Worm (Caenorhabditis elegans) whole organism, early embryonic: ENCODE results near the gene Y11D7A.8.

Experiments used
- B0310.2 ChIP-seq: sonication (generic microtip); optimal IDR thresholded peaks from 2 replicates; lab custom pipeline; 2016; ENCODE audit warnings: mild to moderate bottlenecking, missing genetic modification characterization, missing compliant biosample characterization
- F13C5.2 ChIP-seq: sonication (generic microtip); optimal IDR thresholded peaks from 2 replicates; lab custom pipeline; 2017; ENCODE audit warnings: mild to moderate bottlenecking, missing genetic modification characterization, inconsistent platforms, missing compliant biosample characterization
- aly-1 ChIP-seq: sonication (generic microtip); optimal IDR thresholded peaks from 2 replicates; lab custom pipeline; 2016; ENCODE audit warnings: missing genetic modification characterization, missing compliant biosample characterization
- ama-1 ChIP-seq: fragments of 150-350 bp; optimal IDR thresholded peaks from 2 replicates; lab custom pipeline; 2014
- ceh-13 ChIP-seq: fragments of 200-800 bp; sonication (Bioruptor generic); optimal IDR thresholded peaks from 2 replicates; lab custom pipeline; 2018; ENCODE audit warnings: mild to moderate bottlenecking, missing genetic modification characterization, missing compliant biosample characterization
- ceh-36 ChIP-seq: sonication (generic microtip); optimal IDR thresholded peaks from 2 replicates; lab custom pipeline; 2016; ENCODE audit warnings: missing genetic modification characterization, inconsistent platforms, missing compliant biosample characterization
- ets-7 ChIP-seq: sonication (generic microtip); optimal IDR thresholded peaks from 2 replicates; lab custom pipeline; 2016; ENCODE audit warnings: missing genotype, missing genetic modification characterization, missing compliant biosample characterization
- flt-1 ChIP-seq: fragments of 200-800 bp; sonication (Bioruptor generic); IDR thresholded peaks from 2 replicates; pipeline ENCODE4 v1.3.6; 2022; ENCODE audit warnings: missing genetic modification characterization, missing compliant biosample characterization
- hmbx-1 ChIP-seq: sonication (generic microtip); optimal IDR thresholded peaks from 2 replicates; lab custom pipeline; 2016; ENCODE audit warnings: mild to moderate bottlenecking, missing genetic modification characterization, missing compliant biosample characterization
- hmg-4 ChIP-seq: fragments of 200-800 bp; sonication (Bioruptor generic); optimal IDR thresholded peaks from 2 replicates; lab custom pipeline; 2018; ENCODE audit warnings: mild to moderate bottlenecking, missing genetic modification characterization, missing compliant biosample characterization
- hnd-1 ChIP-seq: sonication (generic microtip); optimal IDR thresholded peaks from 2 replicates; lab custom pipeline; 2016; ENCODE audit warnings: missing genetic modification characterization, missing compliant biosample characterization
- pes-1 ChIP-seq: fragments of 200-800 bp; sonication (Bioruptor generic); IDR thresholded peaks from 2 replicates; pipeline ENCODE4 v1.3.6; 2022; ENCODE audit warnings: missing genetic modification reagents, missing genetic modification characterization, missing compliant biosample characterization
- scrt-1 ChIP-seq: fragments of 200-800 bp; sonication (Bioruptor generic); IDR thresholded peaks from 2 replicates; pipeline ENCODE4 v1.3.6; 2022; ENCODE audit warnings: missing genetic modification characterization, missing compliant biosample characterization
- sea-1 ChIP-seq: fragments of 200-800 bp; sonication (Bioruptor generic); conservative IDR thresholded peaks from 2 replicates; pipeline ENCODE4 v1.3.6; 2022; ENCODE audit warnings: missing genetic modification characterization, missing compliant biosample characterization
- tbx-11 ChIP-seq: fragments of 200-800 bp; sonication (Bioruptor generic); IDR thresholded peaks from 2 replicates; pipeline ENCODE4 v1.3.6; 2022; ENCODE audit warnings: missing genetic modification characterization, missing compliant biosample characterization
- tbx-37 ChIP-seq: fragments of 200-800 bp; sonication (Bioruptor generic); conservative IDR thresholded peaks from 2 replicates; pipeline ENCODE4 v1.3.6; 2022; ENCODE audit warnings: missing genetic modification reagents, missing genetic modification characterization, missing compliant biosample characterization
- tra-4 ChIP-seq: sonication (generic microtip); optimal IDR thresholded peaks from 2 replicates; lab custom pipeline; 2017; ENCODE audit warnings: missing genetic modification characterization, missing compliant biosample characterization

Y11D7A.8 gene

DNA sequence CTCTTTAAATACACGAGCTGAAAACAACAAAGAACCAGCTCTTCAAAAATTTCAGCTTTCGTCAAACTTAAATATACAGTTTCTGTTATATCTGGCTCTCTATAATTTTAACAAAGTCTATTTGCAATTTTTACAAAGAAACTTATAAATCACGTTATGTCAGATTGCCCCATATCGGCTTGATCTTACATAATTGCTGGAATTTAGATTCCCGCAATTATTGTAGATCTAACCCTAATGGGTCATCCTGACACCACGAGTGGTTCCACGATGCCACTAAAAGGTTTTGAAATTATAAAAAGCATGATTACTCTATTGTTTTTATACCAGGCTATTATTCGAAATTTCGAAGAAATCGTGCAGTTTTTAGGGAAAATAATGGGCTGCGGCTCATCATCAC is at the start of gene Y11D7A.8:
TSS of gene Y11D7A.8 (plus strand) at position 301 of the 400 bp plus-strand sequence.
- TF ChIP-seq hnd-1 (tag; lab: Kevin White, UChicago) (no peak), pes-1 (GFP tag; lab: Robert Waterston, UW) (no peak), hmbx-1 (tag; lab: Kevin White, UChicago) (no peak), aly-1 (tag; lab: Kevin White, UChicago) (no peak), B0310.2 (tag; lab: Kevin White, UChicago) (no peak), flt-1 (GFP tag; lab: Robert Waterston, UW) (no peak), scrt-1 (GFP tag; lab: Robert Waterston, UW) (no peak), tra-4 (tag; lab: Kevin White, UChicago) (no peak), ceh-13 (GFP tag; lab: Kevin White, UChicago) (no peak), F13C5.2 (no peak), ets-7 (no peak), ama-1 (no peak), ceh-36 (tag; lab: Kevin White, UChicago) (no peak), tbx-37 (GFP tag; lab: Robert Waterston, UW) (no peak), hmg-4 (GFP tag; lab: Kevin White, UChicago) (no peak), tbx-11 (GFP tag; lab: Robert Waterston, UW) (no peak), sea-1 (GFP tag; lab: Robert Waterston, UW) (no peak)

DNA sequence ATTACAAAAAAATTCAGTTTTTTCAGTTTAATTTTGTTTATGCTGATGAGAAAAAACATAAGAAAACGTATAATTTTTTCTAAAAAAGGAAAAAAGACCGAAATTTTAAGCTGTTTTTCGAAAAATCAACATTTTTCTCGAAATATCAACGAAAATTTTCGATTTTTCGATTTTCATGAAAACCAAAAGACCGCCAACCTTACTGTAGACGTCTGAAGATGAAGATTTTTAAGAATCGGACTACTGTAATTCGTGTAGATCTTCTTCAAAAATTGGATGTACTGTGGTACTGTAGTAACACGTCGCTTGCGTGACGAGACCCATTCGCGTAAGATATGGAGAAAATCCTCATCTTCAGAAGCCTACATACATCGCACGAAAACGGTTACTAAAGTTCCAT is 40.3 kb upstream of the Y11D7A.8 start:
- TF ChIP-seq flt-1 (GFP tag; lab: Robert Waterston, UW) (no peak), F13C5.2 (no peak), ceh-36 (tag; lab: Kevin White, UChicago) (no peak), ceh-13 (GFP tag; lab: Kevin White, UChicago) (no peak), sea-1 (GFP tag; lab: Robert Waterston, UW) (no peak), pes-1 (GFP tag; lab: Robert Waterston, UW) (no peak), scrt-1 (GFP tag; lab: Robert Waterston, UW) (no peak), tbx-37 (GFP tag; lab: Robert Waterston, UW) (no peak), ama-1 (no peak), hmg-4 (GFP tag; lab: Kevin White, UChicago) (no peak), B0310.2 (tag; lab: Kevin White, UChicago) (no peak), hmbx-1 (tag; lab: Kevin White, UChicago) (no peak), hnd-1 (tag; lab: Kevin White, UChicago) (no peak), tbx-11 (GFP tag; lab: Robert Waterston, UW) (no peak)

- TF ChIP-seq sea-1 (GFP tag; lab: Robert Waterston, UW) (no peak), ets-7 (no peak), hmg-4 (GFP tag; lab: Kevin White, UChicago) (no peak)
Observed at ce11 chrIV:9212121-9212520, 39.1 kb upstream of the Y11D7A.8 start, which contains the start of gene C46C2.6. Gene C46C2.6 (plus strand): TSS chrIV:9212421.

ce11 chrIV:9214823-9215222 is 36.4 kb upstream of the Y11D7A.8 start:
- no peak for TF ChIP-seq sea-1 (GFP tag; lab: Robert Waterston, UW)
- no peak for TF ChIP-seq hmg-4 (GFP tag; lab: Kevin White, UChicago)
- no peak for TF ChIP-seq hnd-1 (tag; lab: Kevin White, UChicago)
- TF ChIP-seq B0310.2 (tag; lab: Kevin White, UChicago): no peak
- TF ChIP-seq ceh-13 (GFP tag; lab: Kevin White, UChicago): no peak
- no peak for TF ChIP-seq scrt-1 (GFP tag; lab: Robert Waterston, UW)

- TF ChIP-seq tra-4 (tag; lab: Kevin White, UChicago) (no peak), scrt-1 (GFP tag; lab: Robert Waterston, UW) (no peak), tbx-37 (GFP tag; lab: Robert Waterston, UW) (no peak), flt-1 (GFP tag; lab: Robert Waterston, UW) (no peak), F13C5.2 (no peak), ets-7 (no peak), ceh-13 (GFP tag; lab: Kevin White, UChicago) (no peak)
Observed at ce11 chrIV:9215824-9216223, 35.4 kb upstream of the Y11D7A.8 start.

DNA sequence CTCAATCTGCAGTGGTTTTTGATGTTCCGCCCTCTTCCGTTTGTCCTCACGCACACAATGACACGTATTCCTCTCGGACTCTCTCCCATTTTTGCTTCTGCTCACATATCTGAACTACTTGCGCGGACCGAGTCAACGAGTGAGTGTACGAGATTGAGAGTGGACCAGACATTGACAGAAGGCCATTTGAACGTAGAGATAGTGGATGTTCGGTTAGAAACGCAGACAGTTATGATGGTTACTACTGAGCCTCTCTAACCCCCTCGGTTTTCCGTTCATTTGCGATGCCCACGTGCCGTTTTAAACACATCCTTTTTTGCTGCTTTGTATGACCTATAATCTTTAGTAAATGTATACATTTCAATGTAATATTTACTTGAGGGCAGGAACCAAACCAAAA is 34.7 kb upstream of the Y11D7A.8 start:
- TF ChIP-seq ceh-13 (GFP tag; lab: Kevin White, UChicago): no peak
- peak; percentile 56 for TF ChIP-seq hmg-4 (GFP tag; lab: Kevin White, UChicago)
- TF ChIP-seq ets-7: peak; percentile 11

DNA sequence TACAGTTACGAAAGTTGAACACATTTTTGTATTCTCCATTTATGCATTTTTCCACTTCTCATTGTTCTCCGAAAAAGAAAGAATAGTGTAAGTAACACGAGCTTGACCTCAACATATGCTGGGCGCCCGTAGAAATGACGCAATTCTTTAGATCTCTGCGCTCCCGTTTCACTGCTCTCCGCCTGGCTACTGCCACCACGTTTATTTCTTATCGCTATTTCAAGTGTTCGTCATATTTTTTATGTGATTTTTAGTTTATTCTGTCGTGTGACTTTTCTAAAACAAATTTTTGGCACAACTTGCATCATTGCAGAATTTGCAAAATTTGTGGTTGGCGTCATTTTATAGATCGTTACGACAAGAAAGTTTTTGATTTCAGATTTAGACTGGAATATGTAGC is 34.2 kb upstream of the Y11D7A.8 start:
- no peak for TF ChIP-seq scrt-1 (GFP tag; lab: Robert Waterston, UW)
- no peak for TF ChIP-seq sea-1 (GFP tag; lab: Robert Waterston, UW)
- TF ChIP-seq pes-1 (GFP tag; lab: Robert Waterston, UW): no peak
- no peak for TF ChIP-seq F13C5.2
- TF ChIP-seq aly-1 (tag; lab: Kevin White, UChicago): no peak
- TF ChIP-seq hnd-1 (tag; lab: Kevin White, UChicago): no peak
- TF ChIP-seq tbx-37 (GFP tag; lab: Robert Waterston, UW): no peak
- no peak for TF ChIP-seq hmg-4 (GFP tag; lab: Kevin White, UChicago)
- no peak for TF ChIP-seq hmbx-1 (tag; lab: Kevin White, UChicago)
- TF ChIP-seq tra-4 (tag; lab: Kevin White, UChicago): no peak
- TF ChIP-seq ets-7: no peak
- no peak for TF ChIP-seq ceh-13 (GFP tag; lab: Kevin White, UChicago)

- TF ChIP-seq tra-4 (tag; lab: Kevin White, UChicago) (no peak), hmg-4 (GFP tag; lab: Kevin White, UChicago) (no peak), ceh-13 (GFP tag; lab: Kevin White, UChicago) (no peak), hnd-1 (tag; lab: Kevin White, UChicago) (no peak), aly-1 (tag; lab: Kevin White, UChicago) (no peak), pes-1 (GFP tag; lab: Robert Waterston, UW) (no peak), ceh-36 (tag; lab: Kevin White, UChicago) (no peak), hmbx-1 (tag; lab: Kevin White, UChicago) (no peak)
Observed at ce11 chrIV:9217426-9217825, 33.8 kb upstream of the Y11D7A.8 start, which contains the start of gene C46C2.2. Gene C46C2.2 (plus strand): TSS chrIV:9217726.
